Worm (Caenorhabditis elegans) whole organism, L3 larva: Measurements from ENCODE around the gene hrg-1.
A peak's percentile ranks its signal among the peaks of the same experiment; 100 is the strongest.

Experiments used
- R02D3.7 ChIP-seq: fragments of 150-350 bp; optimal IDR thresholded peaks from 2 replicates; lab custom pipeline; 2014; ENCODE audit warnings: missing biosample characterization, missing genetic modification characterization
- ZK546.5 ChIP-seq: sonication (generic microtip); optimal IDR thresholded peaks from 2 replicates; lab custom pipeline; 2017; ENCODE audit warnings: missing biosample characterization, missing genetic modification characterization
- aly-2 ChIP-seq: fragments of 150-350 bp; optimal IDR thresholded peaks from 2 replicates; lab custom pipeline; 2014; ENCODE audit warnings: missing biosample characterization, missing genetic modification characterization
- ama-1 ChIP-seq: fragments of 150-350 bp; optimal IDR thresholded peaks from 2 replicates; lab custom pipeline; 2018
- ceh-16 ChIP-seq: sonication (generic microtip); optimal IDR thresholded peaks from 2 replicates; lab custom pipeline; 2017; ENCODE audit warnings: missing biosample characterization, missing genetic modification characterization
- ceh-28 ChIP-seq: fragments of 150-350 bp; optimal IDR thresholded peaks from 2 replicates; lab custom pipeline; 2014; ENCODE audit warnings: missing biosample characterization, missing genetic modification reagents, missing genetic modification characterization
- ceh-82 ChIP-seq: fragments of 150-350 bp; optimal IDR thresholded peaks from 2 replicates; lab custom pipeline; 2014; ENCODE audit warnings: missing biosample characterization, missing genetic modification characterization
- egl-27 ChIP-seq: sonication (generic microtip); optimal IDR thresholded peaks from 4 replicates; lab custom pipeline; 2017; ENCODE audit warnings: missing biosample characterization, missing genetic modification reagents, missing genetic modification characterization
- egl-5 ChIP-seq: fragments of 150-350 bp; optimal IDR thresholded peaks from 2 replicates; lab custom pipeline; 2017; ENCODE audit warnings: missing biosample characterization, missing genetic modification reagents, missing genetic modification characterization, inconsistent platforms
- elt-2 ChIP-seq: sonication (generic microtip); optimal IDR thresholded peaks from 2 replicates; lab custom pipeline; 2016; ENCODE audit warnings: missing genetic modification reagents, mild to moderate bottlenecking, missing genetic modification characterization, missing compliant biosample characterization
- elt-3 ChIP-seq, 3 experiments: fragments of 150-350 bp in 1 of 3; sonication (generic microtip) in 2 of 3; optimal IDR thresholded peaks; 2 replicates in 2 of 3; 4 replicates in 1 of 3; lab custom pipeline; 2014 to 2017; ENCODE audit warnings: missing biosample characterization in 3 of 3, missing genetic modification characterization in 3 of 3
- eor-1 ChIP-seq, 2 experiments: fragments of 150-350 bp; optimal IDR thresholded peaks; 2 replicates each; lab custom pipeline; 2014 to 2018; ENCODE audit warnings: missing biosample characterization in 2 of 2, missing genetic modification characterization in 2 of 2
- fkh-10 ChIP-seq: sonication (generic microtip); optimal IDR thresholded peaks from 2 replicates; lab custom pipeline; 2017; ENCODE audit warnings: missing biosample characterization, missing genetic modification reagents, missing genetic modification characterization
- fos-1 ChIP-seq: fragments of 150-350 bp; optimal IDR thresholded peaks from 2 replicates; lab custom pipeline; 2014; ENCODE audit warnings: missing biosample characterization, missing genetic modification characterization
- hmg-11 ChIP-seq: sonication (generic microtip); optimal IDR thresholded peaks from 2 replicates; lab custom pipeline; 2016; ENCODE audit warnings: missing genetic modification characterization, missing compliant biosample characterization
- jun-1 ChIP-seq: fragments of 150-350 bp; optimal IDR thresholded peaks from 2 replicates; lab custom pipeline; 2014; ENCODE audit warnings: missing biosample characterization, missing genetic modification reagents, missing genetic modification characterization
- lin-15B ChIP-seq: fragments of 150-350 bp; optimal IDR thresholded peaks from 2 replicates; lab custom pipeline; 2014; ENCODE audit warnings: missing biosample characterization, missing genetic modification characterization
- lsy-12 ChIP-seq: sonication (generic microtip); optimal IDR thresholded peaks from 2 replicates; lab custom pipeline; 2016; ENCODE audit warnings: mild to moderate bottlenecking, missing genetic modification characterization, missing compliant biosample characterization
- mml-1 ChIP-seq: fragments of 150-350 bp; sonication (generic microtip); optimal IDR thresholded peaks from 3 replicates; lab custom pipeline; 2014; ENCODE audit warnings: missing biosample characterization, missing genetic modification characterization
- nhr-11 ChIP-seq: fragments of 150-350 bp; optimal IDR thresholded peaks from 2 replicates; lab custom pipeline; 2014; ENCODE audit warnings: missing biosample characterization, missing genetic modification characterization
- nhr-23 ChIP-seq: fragments of 150-350 bp; optimal IDR thresholded peaks from 2 replicates; lab custom pipeline; 2014; ENCODE audit warnings: missing biosample characterization, missing genetic modification reagents, missing genetic modification characterization
- nhr-25 ChIP-seq: sonication (generic microtip); optimal IDR thresholded peaks from 2 replicates; lab custom pipeline; 2017; ENCODE audit warnings: missing biosample characterization, missing genetic modification characterization
- nhr-28 ChIP-seq: fragments of 150-350 bp; optimal IDR thresholded peaks from 2 replicates; lab custom pipeline; 2014; ENCODE audit warnings: missing biosample characterization, missing genetic modification characterization
- nhr-43 ChIP-seq: sonication (generic microtip); optimal IDR thresholded peaks from 2 replicates; lab custom pipeline; 2016; ENCODE audit warnings: mild to moderate bottlenecking, missing genetic modification characterization, missing compliant biosample characterization; ENCODE audit not compliant: poor library complexity, severe bottlenecking
- nhr-67 ChIP-seq: fragments of 150-350 bp; optimal IDR thresholded peaks from 2 replicates; lab custom pipeline; 2014; ENCODE audit warnings: missing biosample characterization, missing genetic modification characterization
- nhr-77 ChIP-seq: fragments of 150-350 bp; optimal IDR thresholded peaks from 2 replicates; lab custom pipeline; 2014; ENCODE audit warnings: missing biosample characterization, missing genetic modification characterization
- pha-4 ChIP-seq: fragments of 150-350 bp; optimal IDR thresholded peaks from 2 replicates; lab custom pipeline; 2014; ENCODE audit warnings: missing biosample characterization, missing genetic modification reagents, missing genetic modification characterization
- pqm-1 ChIP-seq: fragments of 150-350 bp; optimal IDR thresholded peaks from 2 replicates; lab custom pipeline; 2017; ENCODE audit warnings: missing biosample characterization, missing genetic modification characterization, inconsistent platforms
- sea-2 ChIP-seq: fragments of 150-350 bp; sonication (generic microtip); optimal IDR thresholded peaks from 4 replicates; lab custom pipeline; 2014; ENCODE audit warnings: missing biosample characterization, missing genetic modification reagents, missing genetic modification characterization
- skn-1 ChIP-seq: fragments of 150-350 bp; optimal IDR thresholded peaks from 2 replicates; lab custom pipeline; 2014; ENCODE audit warnings: missing biosample characterization, missing genetic modification characterization
- snpc-4 ChIP-seq: fragments of 150-350 bp; optimal IDR thresholded peaks from 2 replicates; lab custom pipeline; 2014; ENCODE audit warnings: missing biosample characterization, missing genetic modification characterization
- unc-39 ChIP-seq: sonication (generic microtip); optimal IDR thresholded peaks from 4 replicates; lab custom pipeline; 2017; ENCODE audit warnings: missing biosample characterization, missing genetic modification characterization
- unc-62 ChIP-seq: fragments of 150-350 bp; sonication (generic microtip); optimal IDR thresholded peaks from 4 replicates; lab custom pipeline; 2014; ENCODE audit warnings: missing biosample characterization, missing genetic modification reagents, missing genetic modification characterization
- zag-1 ChIP-seq: fragments of 150-350 bp; optimal IDR thresholded peaks from 2 replicates; lab custom pipeline; 2014; ENCODE audit warnings: missing biosample characterization, missing genetic modification characterization
- ztf-11 ChIP-seq: fragments of 150-350 bp; optimal IDR thresholded peaks from 2 replicates; lab custom pipeline; 2014; ENCODE audit warnings: missing biosample characterization, missing genetic modification characterization
- ztf-4 ChIP-seq: fragments of 150-350 bp; optimal IDR thresholded peaks from 2 replicates; lab custom pipeline; 2014; ENCODE audit warnings: missing biosample characterization, missing genetic modification characterization

hrg-1 gene

ce11 chrX:4010383-4010782, 5.6 kb downstream of the hrg-1 start:
- TF ChIP-seq egl-5: no peak
- peak; percentile 17 for TF ChIP-seq nhr-23 (tag; lab: Kevin White, UChicago)
- TF ChIP-seq fkh-10 (GFP tag; lab: Kevin White, UChicago): no peak

ce11 chrX:4008922-4009321, 7.1 kb downstream of the hrg-1 start:
- TF ChIP-seq nhr-28 (no peak), mml-1 (tag; lab: Kevin White, UChicago) (no peak), unc-39 (tag; lab: Kevin White, UChicago) (no peak), egl-5 (no peak), snpc-4 (tag; lab: Kevin White, UChicago) (no peak), skn-1 (tag; lab: Kevin White, UChicago) (peak; percentile 38), eor-1 (tag; optimal IDR thresholded peaks at IDR 0.05; lab: Kevin White, UChicago) (no peak), egl-27 (tag; lab: Kevin White, UChicago) (no peak), jun-1 (tag; lab: Kevin White, UChicago) (peak; percentile 60), nhr-11 (tag; lab: Kevin White, UChicago) (no peak), fos-1 (tag; lab: Kevin White, UChicago) (peak; percentile 14), fkh-10 (GFP tag; lab: Kevin White, UChicago) (no peak), elt-2 (peak; percentile 100), ztf-11 (tag; lab: Kevin White, UChicago) (no peak), R02D3.7 (tag; lab: Kevin White, UChicago) (no peak), ceh-16 (no peak), zag-1 (tag; lab: Kevin White, UChicago) (no peak), ama-1 (no peak), ztf-4 (tag; lab: Kevin White, UChicago) (no peak), sea-2 (no peak), unc-62 (GFP tag; lab: Kevin White, UChicago) (no peak), pha-4 (tag; lab: Kevin White, UChicago) (peak; percentile 39), lin-15B (tag; lab: Kevin White, UChicago) (no peak), lsy-12 (no peak), hmg-11 (tag; lab: Kevin White, UChicago) (no peak), ceh-28 (tag; lab: Kevin White, UChicago) (no peak), aly-2 (no peak), nhr-43 (tag; lab: Kevin White, UChicago) (no peak), nhr-77 (no peak), nhr-25 (no peak), elt-3 (tag; optimal IDR thresholded peaks at IDR 0.05; lab: Kevin White, UChicago) (no peak), nhr-67 (tag; lab: Kevin White, UChicago) (no peak), ZK546.5 (tag; lab: Kevin White, UChicago) (no peak), pqm-1 (tag; lab: Kevin White, UChicago) (peak; percentile 99), ceh-82 (tag; lab: Kevin White, UChicago) (no peak)
- TF ChIP-seq, all 47 proteins: peak for 6

ce11 chrX:4007724-4008123, 8.3 kb downstream of the hrg-1 start:
- TF ChIP-seq nhr-67 (tag; lab: Kevin White, UChicago): no peak
- peak; percentile 30 for TF ChIP-seq snpc-4 (tag; lab: Kevin White, UChicago)
- TF ChIP-seq mml-1 (tag; lab: Kevin White, UChicago): no peak
- no peak for TF ChIP-seq nhr-23 (tag; lab: Kevin White, UChicago)
- TF ChIP-seq elt-3 (tag; optimal IDR thresholded peaks at IDR 0.05; lab: Kevin White, UChicago): no peak
- TF ChIP-seq elt-2: peak; percentile 97
- peak; percentile 55 for TF ChIP-seq skn-1 (tag; lab: Kevin White, UChicago)
- peak; percentile 69 for TF ChIP-seq pqm-1 (tag; lab: Kevin White, UChicago)
- peak; percentile 56 for TF ChIP-seq fos-1 (tag; lab: Kevin White, UChicago)
- TF ChIP-seq nhr-28: no peak
- no peak for TF ChIP-seq ZK546.5 (tag; lab: Kevin White, UChicago)
- TF ChIP-seq nhr-43 (tag; lab: Kevin White, UChicago): peak; percentile 21

ce11 chrX:4006966-4007365, 9.1 kb downstream of the hrg-1 start:
- no peak for TF ChIP-seq ama-1
- no peak for TF ChIP-seq egl-5
- no peak for TF ChIP-seq fkh-10 (GFP tag; lab: Kevin White, UChicago)
- no peak for TF ChIP-seq nhr-25
- TF ChIP-seq jun-1 (tag; lab: Kevin White, UChicago): no peak
- TF ChIP-seq, all 47 proteins: peak for 0
